Worm (Caenorhabditis elegans) whole organism, late embryonic: Measurements from ENCODE around the gene F10G7.10.
A peak's percentile ranks its signal among the peaks of the same experiment; 100 is the strongest.

ENCODE experiments used
- C08G9.2 ChIP-seq: sonication (generic microtip); optimal IDR thresholded peaks from 2 replicates; lab custom pipeline; 2016; ENCODE audit warnings: mild to moderate bottlenecking, missing genetic modification characterization, moderate library complexity, missing compliant biosample characterization
- C38D4.7 ChIP-seq: fragments of 200-800 bp; sonication (Bioruptor generic); optimal IDR thresholded peaks from 2 replicates; lab custom pipeline; 2018; ENCODE audit warnings: mild to moderate bottlenecking, missing genetic modification characterization, moderate library complexity, missing compliant biosample characterization
- F13H6.1 ChIP-seq: sonication (generic microtip); optimal IDR thresholded peaks from 2 replicates; lab custom pipeline; 2016; ENCODE audit warnings: missing genetic modification characterization, missing compliant biosample characterization
- ceh-14 ChIP-seq: sonication (generic microtip); optimal IDR thresholded peaks from 2 replicates; lab custom pipeline; 2016; ENCODE audit warnings: missing genotype, missing genetic modification characterization, missing compliant biosample characterization
- ceh-9 ChIP-seq: sonication (generic microtip); optimal IDR thresholded peaks from 2 replicates; lab custom pipeline; 2016; ENCODE audit warnings: mild to moderate bottlenecking, missing genetic modification characterization, inconsistent platforms, missing compliant biosample characterization
- fkh-10 ChIP-seq: fragments of 150-350 bp; optimal IDR thresholded peaks from 2 replicates; lab custom pipeline; 2014; ENCODE audit warnings: missing biosample characterization, missing genetic modification reagents, missing genetic modification characterization
- hlh-30 ChIP-seq: sonication (generic microtip); optimal IDR thresholded peaks from 2 replicates; lab custom pipeline; 2017; ENCODE audit warnings: antibody characterized with exemption, missing genetic modification characterization, missing compliant biosample characterization; ENCODE audit not compliant: insufficient read depth
- hlh-8 ChIP-seq: sonication (generic microtip); optimal IDR thresholded peaks from 2 replicates; lab custom pipeline; 2016; ENCODE audit warnings: missing genotype, missing genetic modification characterization, missing compliant biosample characterization
- pag-3 ChIP-seq: sonication (generic microtip); optimal IDR thresholded peaks from 2 replicates; lab custom pipeline; 2016; ENCODE audit warnings: missing compliant biosample characterization, missing genetic modification characterization, borderline replicate concordance
- pax-1 ChIP-seq: fragments of 150-350 bp; optimal IDR thresholded peaks from 2 replicates; lab custom pipeline; 2014; ENCODE audit warnings: missing biosample characterization, missing genetic modification characterization
- pha-4 ChIP-seq: fragments of 150-350 bp; optimal IDR thresholded peaks from 2 replicates; lab custom pipeline; 2018; ENCODE audit warnings: missing biosample characterization, missing genetic modification reagents, missing genetic modification characterization
- pqm-1 ChIP-seq: sonication (generic microtip); optimal IDR thresholded peaks from 2 replicates; lab custom pipeline; 2016; ENCODE audit warnings: missing genetic modification characterization, missing compliant biosample characterization
- rnt-1 ChIP-seq: sonication (generic microtip); optimal IDR thresholded peaks from 2 replicates; lab custom pipeline; 2016; ENCODE audit warnings: missing genetic modification characterization, missing compliant biosample characterization

ce11 chrII:4698266-4698771 lies 27.7 kb downstream of the F10G7.10 start, which contains the start of the genes rpn-5 and scc-1:
- TF ChIP-seq C08G9.2 (tag; lab: Kevin White, UChicago) = no peak
- no peak for TF ChIP-seq hlh-8
- no peak for TF ChIP-seq C38D4.7 (GFP tag; lab: Kevin White, UChicago)
- TF ChIP-seq rnt-1 = no peak
- TF ChIP-seq pag-3 (tag; lab: Kevin White, UChicago) = no peak
- no peak for TF ChIP-seq fkh-10 (GFP tag; lab: Kevin White, UChicago)
- TF ChIP-seq pha-4 (tag; lab: Kevin White, UChicago) = no peak
- no peak for TF ChIP-seq hlh-30 (tag; lab: Kevin White, UChicago)
- TF ChIP-seq pax-1 (tag; lab: Kevin White, UChicago) = peak; percentile 33
- TF ChIP-seq ceh-14 = no peak
- TF ChIP-seq ceh-9 = no peak
- TF ChIP-seq pqm-1 (tag; lab: Kevin White, UChicago) = no peak
- no peak for TF ChIP-seq F13H6.1 (tag; lab: Kevin White, UChicago)
